Fruit fly (Drosophila melanogaster): ENCODE data around the gene Myb.
A peak's percentile ranks its signal among the peaks of the same experiment; 100 is the strongest.

Gene Myb

dm6 chrX:15813224-15813623 lies 44.4 kb downstream of the Myb start:
- TF ChIP-seq pros (GFP tag; optimal IDR thresholded peaks at IDR 0.05), result peak; percentile 61
- 0 out of 3 replicates have a peak, but pooled peaks have one; percentile 14 for TF ChIP-seq CG7357 (GFP tag; IDR thresholded peaks at IDR 0.05)
- TF ChIP-seq fu2 (GFP tag; optimal IDR thresholded peaks at IDR 0.05), result no peak
- TF ChIP-seq emc (GFP tag; optimal IDR thresholded peaks at IDR 0.05), result no peak
- peak in 1 of 2 experiments; percentile 5 for TF ChIP-seq insv (GFP tag; optimal IDR thresholded peaks at IDR 0.05)
- no peak for TF ChIP-seq CG31365 (tag; optimal IDR thresholded peaks at IDR 0.05)
- TF ChIP-seq Deaf1 (tag; optimal IDR thresholded peaks at IDR 0.05), result peak; percentile 9
- TF ChIP-seq Mad (GFP tag; optimal IDR thresholded peaks at IDR 0.05), result no peak
- TF ChIP-seq Hey (tag; optimal IDR thresholded peaks at IDR 0.05), result no peak
- peak; percentile 33 for TF ChIP-seq Blimp-1 (GFP tag; optimal IDR thresholded peaks at IDR 0.05)
- TF ChIP-seq Hsf (GFP tag; optimal IDR thresholded peaks at IDR 0.05), result no peak
- TF ChIP-seq onecut (GFP tag; IDR thresholded peaks at IDR 0.05), result no peak
- no peak for TF ChIP-seq CG32532 (GFP tag; IDR thresholded peaks at IDR 0.05)
- no peak for TF ChIP-seq dati (GFP tag; IDR thresholded peaks at IDR 0.05)
- peak; percentile 5 for TF ChIP-seq Ets65A (GFP tag)
- peak; percentile 20 for TF ChIP-seq abd-A (tag; optimal IDR thresholded peaks at IDR 0.05)
- TF ChIP-seq kay (GFP tag; optimal IDR thresholded peaks at IDR 0.05), result no peak
- no peak for TF ChIP-seq CG8281 (tag; optimal IDR thresholded peaks at IDR 0.05)
- TF ChIP-seq CG1792 (GFP tag; optimal IDR thresholded peaks at IDR 0.05), result no peak
- TF ChIP-seq CG10209 (GFP tag; optimal IDR thresholded peaks at IDR 0.05), result no peak
- TF ChIP-seq Med (GFP tag), result peak; percentile 48
- TF ChIP-seq Stat92E (GFP tag; optimal IDR thresholded peaks at IDR 0.05), result peak in 1 of 3 experiments; percentile 68
- TF ChIP-seq btn (GFP tag; optimal IDR thresholded peaks at IDR 0.05), result no peak
- TF ChIP-seq CG12769 (tag; optimal IDR thresholded peaks at IDR 0.05), result peak; percentile 50
- TF ChIP-seq CG4707 (GFP tag; optimal IDR thresholded peaks at IDR 0.05), result no peak
- TF ChIP-seq CG7786 (GFP tag; optimal IDR thresholded peaks at IDR 0.05), result no peak
- no peak for TF ChIP-seq CG11504 (tag; optimal IDR thresholded peaks at IDR 0.05)
- no peak for TF ChIP-seq tx (GFP tag; optimal IDR thresholded peaks at IDR 0.05)
- TF ChIP-seq gcm2 (GFP tag; optimal IDR thresholded peaks at IDR 0.05), result no peak
- no peak for TF ChIP-seq CG17359 (tag; optimal IDR thresholded peaks at IDR 0.05)
- 0 out of 3 replicates have a peak, but pooled peaks have one; percentile 58 for TF ChIP-seq z (GFP tag; IDR thresholded peaks at IDR 0.05)
- TF ChIP-seq sd (tag; optimal IDR thresholded peaks at IDR 0.05), result peak; percentile 66
- peak; percentile 20 for TF ChIP-seq nom (GFP tag; optimal IDR thresholded peaks at IDR 0.05)
- peak; percentile 75; the same call in 1 of the 4 replicates for TF ChIP-seq chinmo (GFP tag; IDR thresholded peaks at IDR 0.05; ENCODE audit: partially characterized antibody)
- TF ChIP-seq CG12219 (GFP tag; optimal IDR thresholded peaks at IDR 0.05), result no peak
- TF ChIP-seq CG13287 (GFP tag; IDR thresholded peaks at IDR 0.05; ENCODE audit: partially characterized antibody), result 0 out of 2 replicates have a peak, but pooled peaks have one; percentile 11
- no peak for TF ChIP-seq Bteb2 (GFP tag; optimal IDR thresholded peaks at IDR 0.05)
- TF ChIP-seq lbe (GFP tag; optimal IDR thresholded peaks at IDR 0.05), result peak; percentile 62
- no peak for TF ChIP-seq CG11560 (tag; IDR thresholded peaks at IDR 0.05)
- no peak for TF ChIP-seq Doc3 (GFP tag; IDR thresholded peaks at IDR 0.05; ENCODE audit: partially characterized antibody)
- no peak for TF ChIP-seq D19B (GFP tag; optimal IDR thresholded peaks at IDR 0.05)
- TF ChIP-seq CG8765 (GFP tag; IDR thresholded peaks at IDR 0.05), result no peak
- TF ChIP-seq Awh (GFP tag; IDR thresholded peaks at IDR 0.05), result no peak
- TF ChIP-seq CG14014 (GFP tag; IDR thresholded peaks at IDR 0.05), result no peak
- peak; percentile 10 for TF ChIP-seq D19A (tag; optimal IDR thresholded peaks at IDR 0.05)
- TF ChIP-seq CG17328 (GFP tag; IDR thresholded peaks at IDR 0.05), result no peak
- 0 out of 3 replicates have a peak, but pooled peaks have one; percentile 16 for TF ChIP-seq ci (GFP tag; IDR thresholded peaks at IDR 0.05)
- TF ChIP-seq CG2199 (GFP tag; IDR thresholded peaks at IDR 0.05), result peak; percentile 83; the same call in 2 of the 3 replicates
- TF ChIP-seq CG13296 (GFP tag; optimal IDR thresholded peaks at IDR 0.05), result no peak
- TF ChIP-seq CG17802 (tag; optimal IDR thresholded peaks at IDR 0.05), result no peak
- TF ChIP-seq mirr (GFP tag; optimal IDR thresholded peaks at IDR 0.05), result no peak
